Worm (Caenorhabditis elegans): ENCODE data around the gene str-56.
"Not testable (repeated sequence)": the region's sequence is repeated elsewhere in the genome, so short reads cannot be mapped to it uniquely, and the experiment has no call there.

The str-56 gene

DNA sequence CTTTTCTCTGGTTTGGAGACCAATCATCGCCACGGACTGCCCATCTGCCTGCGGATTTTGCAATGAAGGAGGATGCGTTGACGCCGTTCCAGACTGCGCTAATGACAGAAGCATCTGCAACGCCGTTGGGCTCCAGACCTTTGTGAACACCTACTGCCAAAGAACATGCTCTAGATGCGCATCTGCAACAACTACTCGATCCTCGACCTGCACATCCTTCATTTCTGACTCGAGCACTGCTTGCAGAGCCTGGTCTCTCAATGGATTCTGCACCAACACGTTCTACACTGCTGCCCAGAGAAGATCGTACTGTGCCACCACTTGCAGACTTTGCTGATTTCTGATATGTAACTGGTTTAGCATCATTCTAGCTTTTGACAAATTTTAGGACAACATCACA lies 28.2 kb downstream of the str-56 start:
- TF ChIP-seq ceh-36 (tag; optimal IDR thresholded peaks at IDR 0.05) (no peak), tra-4 (tag; optimal IDR thresholded peaks at IDR 0.05) (no peak), ama-1 (optimal IDR thresholded peaks at IDR 0.05) (no peak), scrt-1 (GFP tag; IDR thresholded peaks at IDR 0.05) (no peak), pes-1 (GFP tag; IDR thresholded peaks at IDR 0.05) (no peak), hmbx-1 (tag; optimal IDR thresholded peaks at IDR 0.05) (no peak), hmg-4 (GFP tag; optimal IDR thresholded peaks at IDR 0.05) (no peak), F13C5.2 (tag; optimal IDR thresholded peaks at IDR 0.05) (no peak), sea-1 (GFP tag; conservative IDR thresholded peaks at IDR 0.05) (no peak), hnd-1 (tag; optimal IDR thresholded peaks at IDR 0.05) (no peak), B0310.2 (tag; optimal IDR thresholded peaks at IDR 0.05) (no peak), ceh-13 (GFP tag; optimal IDR thresholded peaks at IDR 0.05) (no peak), aly-1 (tag; optimal IDR thresholded peaks at IDR 0.05) (no peak)

DNA sequence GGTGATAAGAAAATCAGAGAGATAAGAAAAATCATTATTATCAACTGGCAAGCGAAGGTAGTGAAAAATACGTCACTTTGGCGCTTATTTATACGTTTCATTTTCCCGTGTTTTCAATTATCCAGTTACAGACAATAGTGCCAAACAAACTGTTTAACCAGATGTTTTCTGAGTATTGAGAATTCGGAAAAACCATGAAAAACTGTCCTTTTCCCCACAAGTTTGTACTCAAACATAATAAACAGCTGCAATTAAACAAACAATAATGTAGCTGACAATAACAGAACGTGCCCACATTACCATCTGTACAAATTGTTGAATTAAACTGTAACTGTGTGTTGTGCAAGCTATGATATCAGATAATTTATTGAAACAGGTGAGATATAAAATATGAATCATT lies 33.2 kb downstream of the str-56 start, which contains the start of the genes F35E8.1 and F35E8.2:
Gene F35E8.1 (minus strand): TSS at position 101 of the 400 bp plus-strand sequence.
Gene F35E8.2 (plus strand): TSS at position 132 of the 400 bp plus-strand sequence.
- not testable (repeated sequence) for TF ChIP-seq F13C5.2 (tag; optimal IDR thresholded peaks at IDR 0.05); ceh-36 (tag; optimal IDR thresholded peaks at IDR 0.05); ceh-13 (GFP tag; optimal IDR thresholded peaks at IDR 0.05)

DNA sequence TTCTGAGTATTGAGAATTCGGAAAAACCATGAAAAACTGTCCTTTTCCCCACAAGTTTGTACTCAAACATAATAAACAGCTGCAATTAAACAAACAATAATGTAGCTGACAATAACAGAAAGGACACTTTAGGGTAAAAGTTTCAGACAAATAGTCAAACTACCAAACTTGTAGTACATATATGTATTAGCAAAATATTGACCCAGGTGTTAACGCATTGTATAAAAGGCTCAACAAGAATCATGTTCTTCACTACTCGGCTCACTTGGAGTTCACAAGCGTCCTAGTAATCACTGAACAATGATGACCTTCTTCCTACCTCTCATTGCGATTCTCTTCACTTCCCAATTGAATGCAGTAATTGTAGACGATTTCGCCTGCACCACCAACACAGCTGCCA lies 39.5 kb downstream of the str-56 start, which contains the start of gene F35E8.6:
Gene F35E8.6 (plus strand): TSS at position 301 of the 400 bp plus-strand sequence.
- no peak for TF ChIP-seq ceh-13 (GFP tag; optimal IDR thresholded peaks at IDR 0.05)

DNA sequence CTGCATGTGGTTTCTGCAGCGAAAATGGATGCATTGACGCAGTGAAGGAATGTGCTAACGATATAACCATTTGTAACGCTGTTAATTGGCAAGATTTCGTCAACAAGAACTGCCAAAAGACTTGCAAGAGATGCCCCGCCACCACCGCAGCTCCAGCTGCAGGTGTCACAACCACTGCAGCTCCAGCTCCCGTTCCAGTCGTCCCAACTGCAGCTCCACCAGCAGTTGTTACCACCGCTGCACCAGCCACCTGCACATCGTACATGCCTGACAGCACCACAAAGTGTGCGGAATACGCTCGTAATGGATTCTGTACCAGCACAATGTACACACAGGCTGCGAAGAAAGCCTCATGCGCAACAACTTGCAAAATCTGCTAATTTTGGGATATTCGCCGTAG lies 40.3 kb downstream of the str-56 start:
- TF ChIP-seq B0310.2 (tag; optimal IDR thresholded peaks at IDR 0.05) (no peak), ceh-13 (GFP tag; optimal IDR thresholded peaks at IDR 0.05) (no peak), flt-1 (GFP tag; IDR thresholded peaks at IDR 0.05) (no peak), aly-1 (tag; optimal IDR thresholded peaks at IDR 0.05) (no peak), hmg-4 (GFP tag; optimal IDR thresholded peaks at IDR 0.05) (no peak), scrt-1 (GFP tag; IDR thresholded peaks at IDR 0.05) (no peak), tbx-37 (GFP tag; conservative IDR thresholded peaks at IDR 0.05) (no peak), sea-1 (GFP tag; conservative IDR thresholded peaks at IDR 0.05) (no peak), ama-1 (optimal IDR thresholded peaks at IDR 0.05) (no peak), F13C5.2 (tag; optimal IDR thresholded peaks at IDR 0.05) (no peak), ets-7 (tag; optimal IDR thresholded peaks at IDR 0.05) (no peak), ceh-36 (tag; optimal IDR thresholded peaks at IDR 0.05) (no peak), pes-1 (GFP tag; IDR thresholded peaks at IDR 0.05) (no peak), tra-4 (tag; optimal IDR thresholded peaks at IDR 0.05) (no peak), hnd-1 (tag; optimal IDR thresholded peaks at IDR 0.05) (no peak), hmbx-1 (tag; optimal IDR thresholded peaks at IDR 0.05) (no peak)

DNA sequence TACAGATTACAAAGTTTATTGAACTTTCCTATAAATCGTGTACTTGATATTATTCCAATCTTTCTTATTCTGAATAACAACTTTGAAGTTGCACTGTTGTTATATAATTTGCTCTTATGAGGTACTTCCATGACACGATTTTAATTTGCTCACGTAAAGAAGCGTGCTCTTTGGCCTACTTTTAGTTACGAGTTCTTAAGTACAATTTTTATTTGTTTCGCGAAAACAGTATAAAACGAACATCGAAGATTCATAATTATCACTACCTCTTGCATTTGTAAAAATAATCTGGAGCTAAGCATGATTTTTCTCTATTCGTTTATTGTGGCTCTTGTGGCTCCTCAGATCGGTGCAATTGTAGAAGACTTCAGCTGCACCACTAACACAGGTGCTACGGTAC lies 41.3 kb downstream of the str-56 start, which contains the start of gene F35E8.7:
Gene F35E8.7 (plus strand): TSS at position 301 of the 400 bp plus-strand sequence.
- TF ChIP-seq hnd-1 (tag; optimal IDR thresholded peaks at IDR 0.05): no peak
- TF ChIP-seq hmg-4 (GFP tag; optimal IDR thresholded peaks at IDR 0.05): no peak
- no peak for TF ChIP-seq ama-1 (optimal IDR thresholded peaks at IDR 0.05)

DNA sequence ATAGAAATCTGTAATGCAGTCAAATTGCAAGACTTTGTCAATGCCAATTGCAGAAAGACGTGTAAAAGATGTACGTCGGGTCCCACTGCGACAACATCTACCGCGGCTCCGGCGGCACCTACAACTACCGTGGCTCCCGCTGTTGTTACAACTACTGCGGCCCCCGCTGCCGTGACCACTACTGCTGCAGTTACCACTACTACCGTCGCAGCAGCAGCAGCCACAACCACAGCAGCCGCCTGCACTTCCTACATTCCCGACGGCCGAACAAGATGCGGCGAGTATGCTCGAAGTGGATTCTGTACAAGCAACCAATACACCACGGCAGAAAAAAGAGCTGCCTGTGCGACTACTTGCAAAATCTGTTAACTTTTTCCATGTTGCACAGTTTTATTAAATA lies 42.4 kb downstream of the str-56 start:
- no peak for TF ChIP-seq hmbx-1 (tag; optimal IDR thresholded peaks at IDR 0.05)
- TF ChIP-seq flt-1 (GFP tag; IDR thresholded peaks at IDR 0.05): no peak
- no peak for TF ChIP-seq hmg-4 (GFP tag; optimal IDR thresholded peaks at IDR 0.05)
- no peak for TF ChIP-seq scrt-1 (GFP tag; IDR thresholded peaks at IDR 0.05)
- TF ChIP-seq F13C5.2 (tag; optimal IDR thresholded peaks at IDR 0.05): no peak
- no peak for TF ChIP-seq tra-4 (tag; optimal IDR thresholded peaks at IDR 0.05)
- no peak for TF ChIP-seq tbx-11 (GFP tag; IDR thresholded peaks at IDR 0.05)
- no peak for TF ChIP-seq B0310.2 (tag; optimal IDR thresholded peaks at IDR 0.05)

DNA sequence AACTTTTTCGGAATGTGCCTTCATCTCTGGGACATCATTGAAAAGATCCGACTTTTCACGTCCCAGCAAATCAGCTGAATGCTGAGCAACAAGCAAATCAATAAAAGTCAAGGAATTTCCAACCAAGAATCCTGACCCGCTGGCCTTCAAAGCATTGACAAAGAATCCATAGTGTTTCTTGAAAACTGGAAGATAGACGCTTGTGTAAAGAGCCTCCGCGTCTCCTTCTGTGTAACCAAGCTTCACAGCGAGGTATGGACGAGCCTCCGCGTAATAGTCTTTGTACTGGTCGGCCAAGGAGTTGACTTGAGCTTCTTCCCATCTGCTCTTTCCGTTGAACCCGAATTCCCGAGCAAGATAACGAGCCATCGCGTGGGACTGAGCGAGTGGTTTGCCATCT lies 42.9 kb downstream of the str-56 start:
- TF ChIP-seq tbx-37 (GFP tag; conservative IDR thresholded peaks at IDR 0.05) (no peak), ceh-36 (tag; optimal IDR thresholded peaks at IDR 0.05) (no peak), hnd-1 (tag; optimal IDR thresholded peaks at IDR 0.05) (no peak)

DNA sequence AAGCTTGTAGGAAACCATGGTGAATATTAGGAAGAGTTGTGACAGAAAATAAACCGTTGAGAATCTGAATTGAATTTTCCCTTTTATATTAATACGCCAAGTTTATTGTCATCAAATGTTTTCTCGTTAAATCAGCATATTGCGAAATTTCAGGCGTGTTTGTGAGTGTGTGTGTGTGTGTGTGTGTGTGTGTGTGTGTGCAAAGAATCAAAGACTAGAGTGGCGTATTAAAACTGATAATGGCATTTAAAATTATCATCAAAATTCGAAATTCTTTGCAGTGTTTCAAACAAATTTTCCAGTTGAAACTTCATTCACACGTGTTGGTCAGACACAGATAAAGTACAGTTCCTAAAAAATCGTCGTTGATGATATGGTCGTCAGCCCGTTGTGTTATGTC lies 43.5 kb downstream of the str-56 start, which contains the start of gene gst-38:
Gene gst-38 (minus strand): TSS at position 152 of the 400 bp plus-strand sequence.
- no peak for TF ChIP-seq hmg-4 (GFP tag; optimal IDR thresholded peaks at IDR 0.05)
- TF ChIP-seq flt-1 (GFP tag; IDR thresholded peaks at IDR 0.05): no peak
- no peak for TF ChIP-seq aly-1 (tag; optimal IDR thresholded peaks at IDR 0.05)
- TF ChIP-seq scrt-1 (GFP tag; IDR thresholded peaks at IDR 0.05): no peak
- no peak for TF ChIP-seq tbx-11 (GFP tag; IDR thresholded peaks at IDR 0.05)
- no peak for TF ChIP-seq hmbx-1 (tag; optimal IDR thresholded peaks at IDR 0.05)
- no peak for TF ChIP-seq ama-1 (optimal IDR thresholded peaks at IDR 0.05)

DNA sequence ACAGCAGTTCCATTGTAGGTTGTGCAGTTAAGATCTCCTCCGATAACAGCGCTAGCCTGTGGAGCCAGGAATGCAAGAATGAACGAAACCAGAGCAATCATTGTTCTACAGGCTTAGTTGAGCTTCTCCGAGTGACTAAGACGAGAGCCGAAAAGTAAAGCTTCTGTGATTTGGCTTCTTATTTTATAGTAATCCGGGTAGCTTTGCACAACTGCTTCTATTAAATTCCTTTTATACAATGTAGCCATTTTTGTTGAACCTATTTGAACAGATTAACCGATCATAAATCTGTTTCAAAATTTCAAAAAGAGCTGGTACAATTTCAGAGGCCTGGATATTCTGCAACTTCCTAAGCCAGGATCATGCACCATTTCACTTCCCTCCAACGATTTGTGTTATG lies 45.1 kb downstream of the str-56 start, which contains the start of gene F35E8.9:
Gene F35E8.9 (minus strand): TSS at position 101 of the 400 bp plus-strand sequence.
- no peak for TF ChIP-seq hmbx-1 (tag; optimal IDR thresholded peaks at IDR 0.05)
- TF ChIP-seq B0310.2 (tag; optimal IDR thresholded peaks at IDR 0.05): no peak

Data from whole organism, early embryonic.